Worm (Caenorhabditis elegans): ENCODE data around the gene T10B5.7.

Gene T10B5.7

DNA sequence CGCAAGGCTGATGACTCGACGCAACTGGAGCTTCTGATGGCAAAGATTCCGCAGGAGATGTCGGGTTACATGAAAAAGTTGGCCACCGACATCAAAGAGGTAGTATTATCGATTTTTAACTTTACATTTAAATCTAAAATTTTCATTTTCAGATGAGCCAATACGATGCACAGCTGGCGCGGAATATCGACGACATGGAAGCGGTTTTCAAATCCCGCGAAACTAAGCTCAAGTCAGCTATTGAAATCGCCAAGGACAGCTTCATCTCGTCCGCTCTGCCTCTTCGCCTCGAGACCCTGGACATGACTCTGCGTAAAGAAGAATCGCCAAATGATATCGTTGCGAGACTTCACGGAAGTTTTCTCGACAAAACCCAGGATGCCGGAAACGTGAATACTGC lies 23.7 kb downstream of the T10B5.7 start, which contains the start of gene T10B5.3:
TSS of gene T10B5.3 (minus strand) at position 101 of the 400 bp plus-strand sequence.
- TF ChIP-seq ztf-4 (tag; optimal IDR thresholded peaks at IDR 0.05), result no peak
- TF ChIP-seq elt-2 (tag; optimal IDR thresholded peaks at IDR 0.05), result no peak
- TF ChIP-seq egl-5 (tag; optimal IDR thresholded peaks at IDR 0.05), result no peak
- TF ChIP-seq zag-1 (tag; optimal IDR thresholded peaks at IDR 0.05), result no peak
- no peak for TF ChIP-seq nhr-43 (tag; optimal IDR thresholded peaks at IDR 0.05; ENCODE audit: poor library complexity, severe bottlenecking)
- no peak for TF ChIP-seq elt-3 (tag; optimal IDR thresholded peaks at IDR 0.05)
- TF ChIP-seq lin-39 (tag; optimal IDR thresholded peaks at IDR 0.05), result no peak
- no peak for TF ChIP-seq nhr-67 (tag; optimal IDR thresholded peaks at IDR 0.05)
- no peak for TF ChIP-seq ZK546.5 (tag; optimal IDR thresholded peaks at IDR 0.05)
- no peak for TF ChIP-seq nhr-77 (tag; optimal IDR thresholded peaks at IDR 0.05)
- TF ChIP-seq eor-1 (tag; optimal IDR thresholded peaks at IDR 0.05), result no peak
- TF ChIP-seq nhr-12 (tag; optimal IDR thresholded peaks at IDR 0.05), result no peak
- no peak for TF ChIP-seq mml-1 (tag; optimal IDR thresholded peaks at IDR 0.05)

DNA sequence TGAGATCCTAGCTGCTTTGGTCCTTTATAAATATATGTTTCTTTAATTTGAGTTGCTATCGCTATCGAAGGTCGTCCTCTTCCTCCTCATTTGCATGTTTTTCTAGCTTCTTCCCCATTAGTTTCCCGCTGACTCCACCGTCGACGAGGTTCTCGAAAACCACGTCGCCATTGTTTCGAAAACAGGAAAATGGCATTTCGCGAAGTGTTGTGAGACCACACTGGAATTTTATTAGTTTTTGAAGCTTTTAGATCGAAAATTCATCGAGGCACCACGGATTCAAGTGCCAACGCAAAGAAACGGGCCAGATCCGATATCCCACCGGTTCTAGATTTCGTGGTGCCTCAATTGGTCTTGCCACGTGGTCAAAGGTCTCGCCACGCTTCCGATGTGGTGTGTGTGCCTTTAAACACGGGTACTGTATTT lies 24.5 kb downstream of the T10B5.7 start:
- TF ChIP-seq sea-2 (GFP tag; optimal IDR thresholded peaks at IDR 0.05), result no peak
- no peak for TF ChIP-seq mdl-1 (tag; optimal IDR thresholded peaks at IDR 0.05)
- no peak for TF ChIP-seq unc-62 (GFP tag; optimal IDR thresholded peaks at IDR 0.05)
- no peak for TF ChIP-seq egl-27 (tag; optimal IDR thresholded peaks at IDR 0.05)
- TF ChIP-seq nhr-28 (tag; optimal IDR thresholded peaks at IDR 0.05), result no peak
- no peak for TF ChIP-seq egl-5 (tag; optimal IDR thresholded peaks at IDR 0.05)
- no peak for TF ChIP-seq elt-2 (tag; optimal IDR thresholded peaks at IDR 0.05)

DNA sequence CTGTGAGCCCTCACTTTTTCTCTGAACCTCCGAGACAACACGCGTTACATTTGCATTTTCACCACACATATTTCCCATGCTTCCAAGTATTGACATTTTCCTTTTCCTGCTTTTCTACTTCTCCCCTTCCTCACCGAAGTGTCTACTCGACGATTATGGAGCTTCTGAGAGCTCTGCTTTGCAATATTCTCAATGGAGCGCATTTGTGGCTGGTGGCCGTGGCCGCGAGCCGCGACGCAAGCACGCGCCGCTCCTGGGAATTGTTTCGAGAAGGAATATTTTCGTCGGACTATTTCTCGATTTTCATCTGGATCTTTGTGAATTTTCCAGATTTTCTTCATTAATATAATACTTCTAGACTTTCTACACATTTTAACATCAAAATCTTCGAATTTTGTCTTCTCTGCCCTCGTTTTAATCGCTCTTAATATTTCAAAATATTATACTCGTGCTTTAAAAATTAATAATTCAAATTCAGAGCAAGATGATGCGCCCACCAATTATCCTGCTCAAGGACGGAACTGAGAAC lies 25.8 kb downstream of the T10B5.7 start, which contains the start of the genes T10B5.4 and cct-7:
TSS of gene T10B5.4 (minus strand) at position 40 of the 529 bp plus-strand sequence.
TSS of gene cct-7 (plus strand) at position 479 of the 529 bp plus-strand sequence.
- TF ChIP-seq sea-2 (GFP tag; optimal IDR thresholded peaks at IDR 0.05) (no peak), snpc-4 (tag; optimal IDR thresholded peaks at IDR 0.05) (peak; percentile 88), fkh-10 (GFP tag; optimal IDR thresholded peaks at IDR 0.05) (peak; percentile 97), tbx-2 (tag; optimal IDR thresholded peaks at IDR 0.05) (peak; percentile 52), pqm-1 (tag; optimal IDR thresholded peaks at IDR 0.05) (peak; percentile 43), nfya-1 (tag; optimal IDR thresholded peaks at IDR 0.05; ENCODE audit: insufficient read depth) (peak; percentile 94), egl-5 (tag; optimal IDR thresholded peaks at IDR 0.05) (peak; percentile 59), skn-1 (tag; optimal IDR thresholded peaks at IDR 0.05) (peak; percentile 54), egl-27 (tag; optimal IDR thresholded peaks at IDR 0.05) (peak; percentile 65), unc-39 (tag; optimal IDR thresholded peaks at IDR 0.05) (no peak), ceh-28 (tag; optimal IDR thresholded peaks at IDR 0.05) (peak; percentile 57), ztf-4 (tag; optimal IDR thresholded peaks at IDR 0.05) (peak; percentile 21), nhr-77 (tag; optimal IDR thresholded peaks at IDR 0.05) (no peak), ceh-82 (tag; optimal IDR thresholded peaks at IDR 0.05) (no peak), aly-2 (tag; optimal IDR thresholded peaks at IDR 0.05) (no peak), nhr-76 (tag; optimal IDR thresholded peaks at IDR 0.05) (no peak), ama-1 (optimal IDR thresholded peaks at IDR 0.05) (peak; percentile 70), unc-62 (GFP tag; optimal IDR thresholded peaks at IDR 0.05) (peak; percentile 37), elt-1 (tag; optimal IDR thresholded peaks at IDR 0.05) (peak; percentile 23), nhr-25 (tag; optimal IDR thresholded peaks at IDR 0.05) (peak; percentile 60), hmg-11 (tag; optimal IDR thresholded peaks at IDR 0.05) (peak; percentile 89), lsy-12 (tag; optimal IDR thresholded peaks at IDR 0.05) (peak; percentile 77), nhr-237 (tag; optimal IDR thresholded peaks at IDR 0.05) (no peak), nhr-43 (tag; optimal IDR thresholded peaks at IDR 0.05; ENCODE audit: poor library complexity, severe bottlenecking) (peak; percentile 49), pha-4 (tag; optimal IDR thresholded peaks at IDR 0.05) (peak; percentile 87), lin-39 (tag; optimal IDR thresholded peaks at IDR 0.05) (peak; percentile 97), jun-1 (tag; optimal IDR thresholded peaks at IDR 0.05) (peak; percentile 79), nhr-11 (tag; optimal IDR thresholded peaks at IDR 0.05) (peak; percentile 89), R02D3.7 (tag; optimal IDR thresholded peaks at IDR 0.05) (peak; percentile 54), lin-15B (tag; optimal IDR thresholded peaks at IDR 0.05) (peak; percentile 98), nhr-23 (tag; optimal IDR thresholded peaks at IDR 0.05) (peak; percentile 50), elt-2 (tag; optimal IDR thresholded peaks at IDR 0.05) (peak; percentile 62)

Measured in whole organism, L3 larva.